Worm (Caenorhabditis elegans): ENCODE data around the gene pph-4.2.

ce11 chrIII:12368462-12369306, 8.4 kb downstream of the pph-4.2 start, which contains the start of gene his-72:
- no peak for TF ChIP-seq nhr-2 (tag; optimal IDR thresholded peaks at IDR 0.05)
- TF ChIP-seq ceh-83 (GFP tag; optimal IDR thresholded peaks at IDR 0.05), result peak; percentile 75
- peak; percentile 52 for TF ChIP-seq cnd-1 (tag; optimal IDR thresholded peaks at IDR 0.05)
- TF ChIP-seq mep-1 (tag; optimal IDR thresholded peaks at IDR 0.05), result peak; percentile 50
- TF ChIP-seq elt-3 (tag; optimal IDR thresholded peaks at IDR 0.05), result no peak
- TF ChIP-seq ztf-11 (tag; optimal IDR thresholded peaks at IDR 0.05), result no peak
- no peak for TF ChIP-seq nhr-28 (tag; optimal IDR thresholded peaks at IDR 0.05)
- TF ChIP-seq nhr-237 (tag; optimal IDR thresholded peaks at IDR 0.05), result no peak
- peak; percentile 100 for TF ChIP-seq hlh-1 (tag; optimal IDR thresholded peaks at IDR 0.05)
- no peak for TF ChIP-seq snpc-4 (tag; optimal IDR thresholded peaks at IDR 0.05)
- peak; percentile 12 for TF ChIP-seq unc-62 (GFP tag; optimal IDR thresholded peaks at IDR 0.05)
